Worm (Caenorhabditis elegans) whole organism, late embryonic: ENCODE data around the gene M151.10.

Experiments
- F13H6.1 ChIP-seq: sonication (generic microtip); optimal IDR thresholded peaks from 2 replicates; lab custom pipeline; 2016; ENCODE audit warnings: missing genetic modification characterization, missing compliant biosample characterization
- ceh-31 ChIP-seq: sonication (generic microtip); optimal IDR thresholded peaks from 2 replicates; lab custom pipeline; 2016; ENCODE audit warnings: missing genetic modification characterization, missing compliant biosample characterization
- che-1 ChIP-seq: sonication (generic microtip); optimal IDR thresholded peaks from 2 replicates; lab custom pipeline; 2016; ENCODE audit warnings: mild to moderate bottlenecking, missing genetic modification characterization, missing compliant biosample characterization
- elt-2 ChIP-seq: sonication (generic microtip); optimal IDR thresholded peaks from 2 replicates; lab custom pipeline; 2016; ENCODE audit warnings: missing genetic modification reagents, missing genetic modification characterization, missing compliant biosample characterization
- fkh-6 ChIP-seq: sonication (generic microtip); optimal IDR thresholded peaks from 2 replicates; lab custom pipeline; 2016; ENCODE audit warnings: missing genetic modification characterization, missing compliant biosample characterization
- unc-55 ChIP-seq: sonication (generic microtip); optimal IDR thresholded peaks from 2 replicates; lab custom pipeline; 2017; ENCODE audit warnings: missing biosample characterization, missing genetic modification reagents, missing genetic modification characterization

ce11 chrII:3684487-3685067, 44.5 kb upstream of the M151.10 start:
- TF ChIP-seq elt-2 (tag; lab: Kevin White, UChicago), result no peak
- TF ChIP-seq ceh-31 (tag; lab: Kevin White, UChicago), result no peak
- TF ChIP-seq unc-55 (GFP tag; lab: Kevin White, UChicago), result no peak
- no peak for TF ChIP-seq che-1 (tag; lab: Kevin White, UChicago)
- TF ChIP-seq fkh-6, result no peak
- no peak for TF ChIP-seq F13H6.1 (tag; lab: Kevin White, UChicago)
